Fruit fly (Drosophila melanogaster) whole organism, pupa: Measurements from ENCODE around the gene CG9568.

Experiments used
- CG10348 ChIP-seq: fragments of 200-800 bp; sonication (Bioruptor generic); IDR thresholded peaks from 2 replicates; pipeline ENCODE4 v1.3.6; 2022; ENCODE audit warnings: missing biosample characterization, missing genetic modification characterization
- CG12605 ChIP-seq: fragments of 200-800 bp; sonication (Bioruptor generic); IDR thresholded peaks from 2 replicates; pipeline ENCODE4 v1.3.6; 2022; ENCODE audit warnings: missing biosample characterization, missing genetic modification characterization
- CG13204 ChIP-seq: fragments of 200-800 bp; sonication (Bioruptor generic); optimal IDR thresholded peaks from 2 replicates; lab custom pipeline; 2018; ENCODE audit warnings: missing biosample characterization, mild to moderate bottlenecking, missing genetic modification characterization, moderate library complexity
- CG14655 ChIP-seq: fragments of 200-800 bp; sonication (Bioruptor generic); optimal IDR thresholded peaks from 3 replicates; lab custom pipeline; 2017; ENCODE audit warnings: mild to moderate bottlenecking, missing biosample characterization, missing genetic modification reagents, missing genetic modification characterization
- CG15710 ChIP-seq: fragments of 200-800 bp; sonication (Bioruptor generic); optimal IDR thresholded peaks from 2 replicates; lab custom pipeline; 2018; ENCODE audit warnings: missing biosample characterization, mild to moderate bottlenecking, missing genetic modification characterization, moderate library complexity
- CG17806 ChIP-seq: fragments of 200-800 bp; sonication (Bioruptor generic); optimal IDR thresholded peaks from 2 replicates; lab custom pipeline; 2018; ENCODE audit warnings: missing biosample characterization, mild to moderate bottlenecking, missing genetic modification characterization, moderate library complexity
- CG32121 ChIP-seq: fragments of 200-800 bp; sonication (Bioruptor generic); IDR thresholded peaks from 2 replicates; pipeline ENCODE4 v1.3.6; 2022; ENCODE audit warnings: missing biosample characterization, missing genetic modification characterization
- CG34367 ChIP-seq: fragments of 200-800 bp; sonication (Bioruptor generic); optimal IDR thresholded peaks from 2 replicates; lab custom pipeline; 2018; ENCODE audit warnings: missing biosample characterization, mild to moderate bottlenecking, missing genetic modification characterization
- CG4496 ChIP-seq: fragments of 200-800 bp; sonication (Bioruptor generic); IDR thresholded peaks from 3 replicates; pipeline ENCODE4 v1.3.6; 2022; ENCODE audit warnings: missing biosample characterization, missing genetic modification characterization
- CG8159 ChIP-seq: fragments of 200-800 bp; sonication (Bioruptor generic); optimal IDR thresholded peaks from 3 replicates; lab custom pipeline; 2018; ENCODE audit warnings: missing biosample characterization, mild to moderate bottlenecking, missing genetic modification characterization, moderate library complexity
- CG8301 ChIP-seq: fragments of 200-800 bp; sonication (Bioruptor generic); optimal IDR thresholded peaks from 2 replicates; lab custom pipeline; 2018; ENCODE audit warnings: missing biosample characterization, mild to moderate bottlenecking, missing genetic modification characterization
- CG9948 ChIP-seq: fragments of 200-800 bp; sonication (Bioruptor generic); optimal IDR thresholded peaks from 2 replicates; lab custom pipeline; 2018; ENCODE audit warnings: missing biosample characterization, mild to moderate bottlenecking, missing genetic modification characterization, moderate library complexity
- D1 ChIP-seq: fragments of 200-800 bp; sonication (Bioruptor generic); optimal IDR thresholded peaks from 2 replicates; lab custom pipeline; 2018; ENCODE audit warnings: missing biosample characterization, mild to moderate bottlenecking, missing genetic modification characterization, moderate library complexity
- EcR ChIP-seq: fragments of 200-800 bp; sonication (Bioruptor generic); optimal IDR thresholded peaks from 3 replicates; lab custom pipeline; 2019; ENCODE audit warnings: missing biosample characterization, missing genetic modification characterization, mild to moderate bottlenecking, moderate library complexity, missing genetic modification reagents
- Ets98B ChIP-seq: fragments of 200-800 bp; sonication (Bioruptor generic); IDR thresholded peaks from 2 replicates; pipeline ENCODE4 v1.3.6; 2022; ENCODE audit warnings: missing biosample characterization, missing genetic modification characterization
- Pif1A ChIP-seq: fragments of 200-800 bp; sonication (Bioruptor generic); optimal IDR thresholded peaks from 3 replicates; lab custom pipeline; 2016; ENCODE audit warnings: missing biosample characterization, missing genetic modification characterization
- Pif1B ChIP-seq: fragments of 200-800 bp; sonication (Bioruptor generic); optimal IDR thresholded peaks from 3 replicates; lab custom pipeline; 2016; ENCODE audit warnings: missing biosample characterization, missing genetic modification characterization
- Snoo ChIP-seq: fragments of 200-800 bp; sonication (Bioruptor generic); optimal IDR thresholded peaks from 3 replicates; lab custom pipeline; 2017; ENCODE audit warnings: missing biosample characterization, mild to moderate bottlenecking, missing genetic modification characterization, inconsistent platforms
- fd96Ca ChIP-seq: fragments of 200-800 bp; sonication (Bioruptor generic); IDR thresholded peaks from 3 replicates; pipeline ENCODE4 v1.3.6; 2022; ENCODE audit warnings: missing biosample characterization, missing genetic modification characterization
- gl ChIP-seq: fragments of 200-800 bp; sonication (Bioruptor generic); optimal IDR thresholded peaks from 2 replicates; lab custom pipeline; 2018; ENCODE audit warnings: missing biosample characterization, mild to moderate bottlenecking, missing genetic modification characterization
- rn ChIP-seq: fragments of 200-800 bp; sonication (Bioruptor generic); IDR thresholded peaks from 2 replicates; pipeline ENCODE4 v1.3.6; 2022; ENCODE audit warnings: missing biosample characterization, missing genetic modification characterization

CG9568 gene

dm6 chr2L:8989037-8989591 lies 21.3 kb upstream of the CG9568 start, which contains the start of gene rost:
Gene rost (minus strand): TSS chr2L:8989539.
- TF ChIP-seq CG8159 (tag; lab: Kevin White, UChicago) (peak; percentile 34), Pif1B (GFP tag; lab: Kevin White, UChicago) (peak; percentile 65), CG15710 (tag; lab: Kevin White, UChicago) (peak; percentile 26), CG4496 (peak; percentile 38; the same call in 1 of the 3 replicates), Pif1A (peak; percentile 7), CG10348 (GFP tag; lab: Robert Waterston, UW) (no peak), Snoo (tag; lab: Kevin White, UChicago) (no peak), CG14655 (GFP tag; lab: Kevin White, UChicago) (no peak), EcR (GFP tag; lab: Kevin White, UChicago) (peak; percentile 72), CG34367 (peak; percentile 9), CG13204 (GFP tag; lab: Kevin White, UChicago) (peak; percentile 55)

dm6 chr2L:8991583-8991982 lies 18.8 kb upstream of the CG9568 start, which contains the start of gene CG9555:
Gene CG9555 (plus strand): TSS chr2L:8991735.
- TF ChIP-seq EcR (GFP tag; lab: Kevin White, UChicago): no peak
- TF ChIP-seq fd96Ca (GFP tag; lab: Robert Waterston, UW): no peak
- no peak for TF ChIP-seq CG14655 (GFP tag; lab: Kevin White, UChicago)
- TF ChIP-seq CG8301 (tag; lab: Kevin White, UChicago): no peak
- TF ChIP-seq CG15710 (tag; lab: Kevin White, UChicago): no peak
- TF ChIP-seq Ets98B (GFP tag; lab: Robert Waterston, UW): no peak
- no peak for TF ChIP-seq CG10348 (GFP tag; lab: Robert Waterston, UW)
- no peak for TF ChIP-seq CG9948 (tag; lab: Kevin White, UChicago)
- no peak for TF ChIP-seq CG34367
- TF ChIP-seq D1: no peak
- TF ChIP-seq CG4496: no peak
- TF ChIP-seq Pif1B (GFP tag; lab: Kevin White, UChicago): no peak
- TF ChIP-seq gl (tag; lab: Kevin White, UChicago): no peak
- no peak for TF ChIP-seq CG17806 (tag; lab: Kevin White, UChicago)
- no peak for TF ChIP-seq Pif1A
- no peak for TF ChIP-seq CG8159 (tag; lab: Kevin White, UChicago)

- TF ChIP-seq Snoo (tag; lab: Kevin White, UChicago): no peak
- no peak for TF ChIP-seq CG15710 (tag; lab: Kevin White, UChicago)
- TF ChIP-seq CG13204 (GFP tag; lab: Kevin White, UChicago): no peak
- no peak for TF ChIP-seq CG8159 (tag; lab: Kevin White, UChicago)
- no peak for TF ChIP-seq Pif1A
Observed at dm6 chr2L:8993650-8994441, 16.5 kb upstream of the CG9568 start, which contains the start of gene CG17906. Gene CG17906 (plus strand): TSS chr2L:8994391.

dm6 chr2L:8997285-8997684 lies 13.1 kb upstream of the CG9568 start, which contains the start of the genes alien and CG18661:
Gene alien (minus strand): TSS chr2L:8997379.
Gene CG18661 (plus strand): TSS chr2L:8997605.
- TF ChIP-seq CG34367: peak; percentile 50
- peak; percentile 31 for TF ChIP-seq gl (tag; lab: Kevin White, UChicago)
- no peak for TF ChIP-seq EcR (GFP tag; lab: Kevin White, UChicago)
- peak; percentile 88 for TF ChIP-seq CG32121 (GFP tag; lab: Robert Waterston, UW)
- peak; percentile 77 for TF ChIP-seq CG14655 (GFP tag; lab: Kevin White, UChicago)
- TF ChIP-seq Pif1B (GFP tag; lab: Kevin White, UChicago): no peak
- peak; percentile 60 for TF ChIP-seq CG8301 (tag; lab: Kevin White, UChicago)
- peak; percentile 94 for TF ChIP-seq CG4496
- peak; percentile 50 for TF ChIP-seq CG17806 (tag; lab: Kevin White, UChicago)
- peak; percentile 74 for TF ChIP-seq CG12605 (GFP tag; lab: Robert Waterston, UW)
- peak; percentile 71 for TF ChIP-seq CG15710 (tag; lab: Kevin White, UChicago)
- TF ChIP-seq fd96Ca (GFP tag; lab: Robert Waterston, UW): peak; percentile 95
- no peak for TF ChIP-seq D1
- peak; percentile 92 for TF ChIP-seq rn (GFP tag; lab: Robert Waterston, UW)
- peak; percentile 93 for TF ChIP-seq Ets98B (GFP tag; lab: Robert Waterston, UW)
- peak; percentile 96 for TF ChIP-seq Snoo (tag; lab: Kevin White, UChicago)
- peak; percentile 73 for TF ChIP-seq CG8159 (tag; lab: Kevin White, UChicago)
- TF ChIP-seq CG9948 (tag; lab: Kevin White, UChicago): peak; percentile 53
- peak; percentile 92 for TF ChIP-seq CG10348 (GFP tag; lab: Robert Waterston, UW)
- TF ChIP-seq Pif1A: peak; percentile 95
- TF ChIP-seq CG13204 (GFP tag; lab: Kevin White, UChicago): no peak

DNA sequence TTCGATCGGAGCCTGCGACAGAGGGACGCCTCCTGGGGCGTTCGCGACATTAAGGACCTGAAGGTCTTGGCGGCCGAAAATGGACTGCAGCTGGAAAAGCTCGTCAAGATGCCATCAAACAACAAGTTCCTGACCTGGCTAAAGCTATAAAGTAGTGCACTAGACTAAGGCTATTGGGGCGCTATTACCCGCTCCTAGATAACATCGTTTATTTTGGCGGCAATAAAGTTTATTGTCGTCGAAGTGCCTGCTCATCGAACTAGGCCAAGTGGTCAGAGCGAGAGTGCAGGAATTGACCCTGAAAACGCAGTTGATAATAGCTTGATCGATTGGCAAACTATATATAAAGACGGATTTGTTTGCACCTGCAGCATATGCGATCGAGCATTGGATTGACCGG lies 12.1 kb upstream of the CG9568 start, which contains the start of gene Try29F:
Try29F (plus strand) TSS at position 301 of the 400 bp plus-strand sequence.
- no peak for TF ChIP-seq Pif1A
- no peak for TF ChIP-seq CG17806 (tag; lab: Kevin White, UChicago)
- TF ChIP-seq CG34367: no peak
- no peak for TF ChIP-seq Ets98B (GFP tag; lab: Robert Waterston, UW)
- TF ChIP-seq Snoo (tag; lab: Kevin White, UChicago): no peak
- TF ChIP-seq CG14655 (GFP tag; lab: Kevin White, UChicago): no peak
- no peak for TF ChIP-seq CG15710 (tag; lab: Kevin White, UChicago)
- no peak for TF ChIP-seq CG9948 (tag; lab: Kevin White, UChicago)
- no peak for TF ChIP-seq rn (GFP tag; lab: Robert Waterston, UW)
- TF ChIP-seq CG4496: no peak
- TF ChIP-seq Pif1B (GFP tag; lab: Kevin White, UChicago): no peak
- no peak for TF ChIP-seq CG8301 (tag; lab: Kevin White, UChicago)
- no peak for TF ChIP-seq CG13204 (GFP tag; lab: Kevin White, UChicago)
- no peak for TF ChIP-seq D1
